Worm (Caenorhabditis elegans) whole organism, young adult: ENCODE results near the gene C28F5.1.

Source experiments
- B0019.2 ChIP-seq: fragments of 200-800 bp; sonication (Bioruptor generic); conservative IDR thresholded peaks from 2 replicates; pipeline ENCODE4 v1.3.6; 2022; ENCODE audit warnings: missing genetic modification reagents, missing genetic modification characterization, missing compliant biosample characterization
- B0261.1 ChIP-seq: sonication (generic microtip); optimal IDR thresholded peaks from 2 replicates; lab custom pipeline; 2016; ENCODE audit warnings: mild to moderate bottlenecking, missing genetic modification characterization, moderate library complexity, missing compliant biosample characterization
- F10E7.11 ChIP-seq: sonication (generic microtip); optimal IDR thresholded peaks from 2 replicates; lab custom pipeline; 2017; ENCODE audit warnings: mild to moderate bottlenecking, missing genetic modification characterization, moderate library complexity, missing compliant biosample characterization
- F33H1.4 ChIP-seq: fragments of 200-800 bp; sonication (Bioruptor generic); IDR thresholded peaks from 2 replicates; pipeline ENCODE4 v1.3.6; 2022; ENCODE audit warnings: missing genetic modification reagents, missing genetic modification characterization, missing compliant biosample characterization
- F37B4.10 ChIP-seq: fragments of 200-800 bp; sonication (Bioruptor generic); IDR thresholded peaks from 2 replicates; pipeline ENCODE4 v1.3.6; 2022; ENCODE audit warnings: missing genetic modification characterization, missing compliant biosample characterization
- F39B2.1 ChIP-seq: fragments of 200-800 bp; sonication (Bioruptor generic); IDR thresholded peaks from 2 replicates; pipeline ENCODE4 v1.3.6; 2022; ENCODE audit warnings: missing genetic modification reagents, missing genetic modification characterization, missing compliant biosample characterization
- F57C9.4 ChIP-seq: sonication (generic microtip); optimal IDR thresholded peaks from 2 replicates; lab custom pipeline; 2017; ENCODE audit warnings: mild to moderate bottlenecking, missing genetic modification characterization, missing compliant biosample characterization
- K11D2.4 ChIP-seq: fragments of 200-800 bp; sonication (Bioruptor generic); IDR thresholded peaks from 2 replicates; pipeline ENCODE4 v1.3.6; 2022; ENCODE audit warnings: missing genetic modification reagents, missing genetic modification characterization, missing compliant biosample characterization
- K12H6.12 ChIP-seq: fragments of 200-800 bp; sonication (Bioruptor generic); optimal IDR thresholded peaks from 2 replicates; lab custom pipeline; 2018; ENCODE audit warnings: mild to moderate bottlenecking, missing genetic modification characterization, missing compliant biosample characterization
- T26A5.8 ChIP-seq: sonication (generic microtip); optimal IDR thresholded peaks from 2 replicates; lab custom pipeline; 2016; ENCODE audit warnings: missing genetic modification characterization, missing compliant biosample characterization
- Y53F4B.3 ChIP-seq: fragments of 200-800 bp; sonication (Bioruptor generic); IDR thresholded peaks from 2 replicates; pipeline ENCODE4 v1.3.6; 2022; ENCODE audit warnings: missing genetic modification reagents, missing genetic modification characterization, missing compliant biosample characterization
- Y56A3A.18 ChIP-seq: fragments of 200-800 bp; sonication (Bioruptor generic); IDR thresholded peaks from 2 replicates; pipeline ENCODE4 v1.3.6; 2022; ENCODE audit warnings: missing genetic modification reagents, missing genetic modification characterization, missing compliant biosample characterization
- akir-1 ChIP-seq: fragments of 200-800 bp; sonication (Bioruptor generic); optimal IDR thresholded peaks from 2 replicates; lab custom pipeline; 2018; ENCODE audit warnings: mild to moderate bottlenecking, missing genetic modification characterization, moderate library complexity, missing compliant biosample characterization
- aptf-2 ChIP-seq: fragments of 200-800 bp; sonication (Bioruptor generic); conservative IDR thresholded peaks from 2 replicates; pipeline ENCODE4 v1.3.6; 2022; ENCODE audit warnings: missing genetic modification reagents, missing genetic modification characterization, missing compliant biosample characterization
- attf-3 ChIP-seq: fragments of 200-800 bp; sonication (Bioruptor generic); conservative IDR thresholded peaks from 2 replicates; pipeline ENCODE4 v1.3.6; 2022; ENCODE audit warnings: missing genetic modification reagents, missing genetic modification characterization, missing compliant biosample characterization
- attf-5 ChIP-seq: fragments of 200-800 bp; sonication (Bioruptor generic); optimal IDR thresholded peaks from 2 replicates; lab custom pipeline; 2018; ENCODE audit warnings: mild to moderate bottlenecking, missing genetic modification characterization, missing compliant biosample characterization
- ccch-3 ChIP-seq: fragments of 200-800 bp; sonication (Bioruptor generic); optimal IDR thresholded peaks from 2 replicates; lab custom pipeline; 2018; ENCODE audit warnings: mild to moderate bottlenecking, missing genetic modification characterization, missing compliant biosample characterization
- ceh-58 ChIP-seq: fragments of 200-800 bp; sonication (Bioruptor generic); IDR thresholded peaks from 2 replicates; pipeline ENCODE4 v1.3.6; 2022; ENCODE audit warnings: missing genetic modification characterization, missing compliant biosample characterization
- ceh-91 ChIP-seq: fragments of 200-800 bp; sonication (Bioruptor generic); IDR thresholded peaks from 2 replicates; pipeline ENCODE4 v1.3.6; 2022; ENCODE audit warnings: missing genetic modification reagents, missing genetic modification characterization, missing compliant biosample characterization
- chd-7 ChIP-seq: sonication (generic microtip); optimal IDR thresholded peaks from 2 replicates; lab custom pipeline; 2016; ENCODE audit warnings: mild to moderate bottlenecking, missing genetic modification characterization, moderate library complexity, missing compliant biosample characterization
- die-1 ChIP-seq: sonication (generic microtip); optimal IDR thresholded peaks from 2 replicates; lab custom pipeline; 2016; ENCODE audit warnings: missing genotype, mild to moderate bottlenecking, missing genetic modification characterization, missing compliant biosample characterization
- dpff-1 ChIP-seq: sonication (generic microtip); optimal IDR thresholded peaks from 2 replicates; lab custom pipeline; 2017; ENCODE audit warnings: mild to moderate bottlenecking, missing genetic modification characterization, missing compliant biosample characterization
- egrh-3 ChIP-seq: fragments of 200-800 bp; sonication (Bioruptor generic); IDR thresholded peaks from 2 replicates; pipeline ENCODE4 v1.3.6; 2022; ENCODE audit warnings: missing genetic modification reagents, missing genetic modification characterization, missing compliant biosample characterization
- ekl-4 ChIP-seq: fragments of 200-800 bp; sonication (Bioruptor generic); IDR thresholded peaks from 2 replicates; pipeline ENCODE4 v1.3.6; 2022; ENCODE audit warnings: missing genetic modification reagents, missing genetic modification characterization, missing compliant biosample characterization
- gei-17 ChIP-seq: fragments of 200-800 bp; sonication (Bioruptor generic); optimal IDR thresholded peaks from 2 replicates; lab custom pipeline; 2018; ENCODE audit warnings: mild to moderate bottlenecking, missing genetic modification characterization, missing compliant biosample characterization
- him-1 ChIP-seq: sonication (generic microtip); optimal IDR thresholded peaks from 2 replicates; lab custom pipeline; 2016; ENCODE audit warnings: missing genotype, missing genetic modification reagents, missing genetic modification characterization, missing compliant biosample characterization
- hmg-1.2 ChIP-seq: fragments of 200-800 bp; sonication (Bioruptor generic); IDR thresholded peaks from 2 replicates; pipeline ENCODE4 v1.3.6; 2022; ENCODE audit warnings: missing genetic modification reagents, missing genetic modification characterization, missing compliant biosample characterization
- let-526 ChIP-seq: fragments of 200-800 bp; sonication (Bioruptor generic); IDR thresholded peaks from 2 replicates; pipeline ENCODE4 v1.3.6; 2022; ENCODE audit warnings: missing genetic modification reagents, missing genetic modification characterization, missing compliant biosample characterization
- lin-54 ChIP-seq: fragments of 200-800 bp; sonication (Bioruptor generic); optimal IDR thresholded peaks from 2 replicates; lab custom pipeline; 2018; ENCODE audit warnings: mild to moderate bottlenecking, missing genetic modification characterization, missing compliant biosample characterization
- madf-10 ChIP-seq: sonication (generic microtip); optimal IDR thresholded peaks from 2 replicates; lab custom pipeline; 2016; ENCODE audit warnings: mild to moderate bottlenecking, missing genetic modification characterization, missing compliant biosample characterization
- madf-3 ChIP-seq: fragments of 200-800 bp; sonication (Bioruptor generic); IDR thresholded peaks from 2 replicates; pipeline ENCODE4 v1.3.6; 2022; ENCODE audit warnings: missing genetic modification reagents, missing genetic modification characterization, missing compliant biosample characterization
- mel-28 ChIP-seq: sonication (generic microtip); optimal IDR thresholded peaks from 2 replicates; lab custom pipeline; 2016; ENCODE audit warnings: borderline replicate concordance, mild to moderate bottlenecking, missing genetic modification characterization, missing compliant biosample characterization
- nhr-120 ChIP-seq: fragments of 200-800 bp; sonication (Bioruptor generic); IDR thresholded peaks from 2 replicates; pipeline ENCODE4 v1.3.6; 2022; ENCODE audit warnings: missing genetic modification characterization, missing compliant biosample characterization
- rcor-1 ChIP-seq: fragments of 200-800 bp; sonication (Bioruptor generic); IDR thresholded peaks from 2 replicates; pipeline ENCODE4 v1.3.6; 2022; ENCODE audit warnings: missing genetic modification reagents, missing genetic modification characterization, missing compliant biosample characterization
- repo-1 ChIP-seq: sonication (generic microtip); optimal IDR thresholded peaks from 2 replicates; lab custom pipeline; 2017; ENCODE audit warnings: mild to moderate bottlenecking, missing genetic modification characterization, missing compliant biosample characterization
- snpc-3.4 ChIP-seq: sonication (generic microtip); optimal IDR thresholded peaks from 2 replicates; lab custom pipeline; 2017; ENCODE audit warnings: missing genetic modification characterization, mild to moderate bottlenecking, missing compliant biosample characterization, antibody characterized with exemption, moderate library complexity, missing genotype, missing genetic modification reagents
- unc-62 ChIP-seq: fragments of 150-350 bp; optimal IDR thresholded peaks from 2 replicates; lab custom pipeline; 2014; ENCODE audit warnings: missing biosample characterization, missing genetic modification reagents, missing genetic modification characterization
- xnd-1 ChIP-seq: sonication (generic microtip); optimal IDR thresholded peaks from 2 replicates; lab custom pipeline; 2016; ENCODE audit warnings: missing genotype, missing genetic modification reagents, missing genetic modification characterization, missing compliant biosample characterization
- zim-3 ChIP-seq: sonication (generic microtip); optimal IDR thresholded peaks from 2 replicates; lab custom pipeline; 2017; ENCODE audit warnings: mild to moderate bottlenecking, missing genetic modification characterization, moderate library complexity, missing compliant biosample characterization
- ztf-18 ChIP-seq: sonication (generic microtip); optimal IDR thresholded peaks from 2 replicates; lab custom pipeline; 2016; ENCODE audit warnings: missing genotype, mild to moderate bottlenecking, missing genetic modification characterization, missing compliant biosample characterization
- ztf-3 ChIP-seq: fragments of 200-800 bp; sonication (Bioruptor generic); optimal IDR thresholded peaks from 2 replicates; lab custom pipeline; 2018; ENCODE audit warnings: mild to moderate bottlenecking, missing genetic modification characterization, missing compliant biosample characterization

Gene C28F5.1

ce11 chrII:7496070-7496469, 9.0 kb upstream of the C28F5.1 start, which contains the start of gene spi-1:
TSS of gene spi-1 (plus strand) at chrII:7496247.
- TF ChIP-seq F33H1.4 (no peak), mel-28 (tag; lab: Kevin White, UChicago) (no peak), repo-1 (no peak), madf-3 (GFP tag; lab: Robert Waterston, UW) (no peak), T26A5.8 (tag; lab: Kevin White, UChicago) (no peak), ceh-91 (GFP tag; lab: Robert Waterston, UW) (no peak), snpc-3.4 (no peak), lin-54 (GFP tag; lab: Kevin White, UChicago) (no peak), dpff-1 (tag; lab: Kevin White, UChicago) (no peak)

ce11 chrII:7499390-7499789, 5.7 kb upstream of the C28F5.1 start, which contains the start of gene srab-14:
TSS of gene srab-14 (minus strand) at chrII:7499490.
- no peak for TF ChIP-seq gei-17
- no peak for TF ChIP-seq unc-62 (GFP tag; lab: Kevin White, UChicago)

- TF ChIP-seq madf-3 (GFP tag; lab: Robert Waterston, UW) (0 out of 2 replicates have a peak, but pooled peaks have one; percentile 22), F37B4.10 (GFP tag; lab: Robert Waterston, UW) (no peak)
- TF ChIP-seq, all 124 proteins: peak for 1
These were observed 14.1 kb downstream of the C28F5.1 start, which contains the start of gene glb-9 for ce11 chrII:7519221-7519620. TSS of gene glb-9 (minus strand) at chrII:7519321.

- TF ChIP-seq B0019.2 (GFP tag; lab: Robert Waterston, UW) (no peak), egrh-3 (no peak), die-1 (tag; lab: Kevin White, UChicago) (no peak), rcor-1 (GFP tag; lab: Robert Waterston, UW) (no peak), Y53F4B.3 (GFP tag; lab: Robert Waterston, UW) (no peak), Y56A3A.18 (no peak), ceh-58 (GFP tag; lab: Robert Waterston, UW) (no peak), ekl-4 (no peak), madf-10 (tag; lab: Kevin White, UChicago) (no peak)
These were observed 16.3 kb downstream of the C28F5.1 start for ce11 chrII:7521420-7521819.

- TF ChIP-seq F39B2.1 (GFP tag; lab: Robert Waterston, UW) (no peak), K12H6.12 (no peak), attf-3 (no peak), Y56A3A.18 (no peak), ztf-18 (tag; lab: Kevin White, UChicago) (no peak), chd-7 (tag; lab: Kevin White, UChicago) (no peak), zim-3 (no peak)
- TF ChIP-seq, all 124 proteins: peak for 0
These were observed 18.2 kb downstream of the C28F5.1 start, which contains the start of gene ZK1290.15 for ce11 chrII:7523281-7523680. TSS of gene ZK1290.15 (plus strand) at chrII:7523581.

- TF ChIP-seq B0261.1 (tag; lab: Kevin White, UChicago) (no peak), K11D2.4 (no peak), aptf-2 (GFP tag; lab: Robert Waterston, UW) (no peak), akir-1 (GFP tag; lab: Kevin White, UChicago) (no peak), hmg-1.2 (GFP tag; lab: Robert Waterston, UW) (no peak), ceh-58 (GFP tag; lab: Robert Waterston, UW) (no peak), him-1 (tag; lab: Kevin White, UChicago) (no peak), ccch-3 (GFP tag; lab: Kevin White, UChicago) (no peak), nhr-120 (GFP tag; lab: Robert Waterston, UW) (no peak), xnd-1 (tag; lab: Kevin White, UChicago) (no peak), let-526 (no peak), ztf-3 (GFP tag; lab: Kevin White, UChicago) (no peak), attf-5 (no peak), snpc-3.4 (no peak), Y53F4B.3 (GFP tag; lab: Robert Waterston, UW) (no peak), F57C9.4 (tag; lab: Kevin White, UChicago) (no peak), F10E7.11 (tag; lab: Kevin White, UChicago) (no peak), ceh-91 (GFP tag; lab: Robert Waterston, UW) (no peak)
These were observed 20.4 kb downstream of the C28F5.1 start, which contains the start of the genes ZK1290.7 and rnh-1.1 for ce11 chrII:7525458-7525857. TSS of gene ZK1290.7 (minus strand) at chrII:7525558. TSS of gene rnh-1.1 (plus strand) at chrII:7525738.
